Worm (Caenorhabditis elegans) whole organism, L4 larva: ENCODE results near the gene R04E5.9.

Source experiments
- D1046.2 ChIP-seq: fragments of 200-800 bp; sonication (Bioruptor generic); IDR thresholded peaks from 2 replicates; pipeline ENCODE4 v1.3.6; 2022; ENCODE audit warnings: missing genetic modification characterization, missing compliant biosample characterization
- F10B5.3 ChIP-seq: sonication (generic microtip); optimal IDR thresholded peaks from 2 replicates; lab custom pipeline; 2016; ENCODE audit warnings: mild to moderate bottlenecking, missing genetic modification characterization, missing compliant biosample characterization
- T20F7.1 ChIP-seq: fragments of 200-800 bp; sonication (Bioruptor generic); optimal IDR thresholded peaks from 2 replicates; lab custom pipeline; 2018; ENCODE audit warnings: mild to moderate bottlenecking, missing genetic modification characterization, missing compliant biosample characterization
- Y105C5A.15 ChIP-seq: fragments of 200-800 bp; sonication (Bioruptor generic); IDR thresholded peaks from 2 replicates; pipeline ENCODE4 v1.3.6; 2022; ENCODE audit warnings: missing genetic modification characterization, missing compliant biosample characterization
- Y48G9A.11 ChIP-seq: fragments of 200-800 bp; sonication (Bioruptor generic); IDR thresholded peaks from 2 replicates; pipeline ENCODE4 v1.3.6; 2022; ENCODE audit warnings: missing genetic modification reagents, missing genetic modification characterization, missing compliant biosample characterization
- ZK546.5 ChIP-seq, 2 experiments: sonication (generic microtip); optimal IDR thresholded peaks; 2 replicates each; lab custom pipeline; 2017; ENCODE audit warnings: missing biosample characterization in 2 of 2, missing genetic modification characterization in 2 of 2
- aha-1 ChIP-seq: fragments of 150-350 bp; peaks from one replicate; lab custom pipeline; 2014; ENCODE audit warnings: missing biosample characterization, missing genetic modification characterization
- aly-2 ChIP-seq: sonication (generic microtip); optimal IDR thresholded peaks from 2 replicates; lab custom pipeline; 2018; ENCODE audit warnings: missing biosample characterization, missing genetic modification characterization
- arid-1 ChIP-seq: fragments of 200-800 bp; sonication (Bioruptor generic); conservative IDR thresholded peaks from 2 replicates; pipeline ENCODE4 v1.3.6; 2022; ENCODE audit warnings: missing genetic modification reagents, missing genetic modification characterization, missing compliant biosample characterization
- attf-4 ChIP-seq: sonication (generic microtip); optimal IDR thresholded peaks from 3 replicates; lab custom pipeline; 2017; ENCODE audit warnings: missing biosample characterization, missing genetic modification characterization
- ceh-20 ChIP-seq: fragments of 200-800 bp; sonication (Bioruptor generic); IDR thresholded peaks from 2 replicates; pipeline ENCODE4 v1.3.6; 2022; ENCODE audit warnings: missing genetic modification reagents, missing genetic modification characterization, missing compliant biosample characterization
- ceh-28 ChIP-seq: fragments of 150-350 bp; optimal IDR thresholded peaks from 2 replicates; lab custom pipeline; 2014; ENCODE audit warnings: missing biosample characterization, missing genetic modification reagents, missing genetic modification characterization
- ceh-44 ChIP-seq: fragments of 200-800 bp; sonication (Bioruptor generic); IDR thresholded peaks from 2 replicates; pipeline ENCODE4 v1.3.6; 2022; ENCODE audit warnings: missing genetic modification reagents, missing genetic modification characterization, missing compliant biosample characterization
- ceh-62 ChIP-seq: sonication (generic microtip); optimal IDR thresholded peaks from 2 replicates; lab custom pipeline; 2017; ENCODE audit warnings: missing biosample characterization, missing genetic modification characterization
- ces-1 ChIP-seq: fragments of 150-350 bp; sonication (generic microtip); optimal IDR thresholded peaks from 4 replicates; lab custom pipeline; 2014; ENCODE audit warnings: missing biosample characterization, missing genetic modification reagents, missing genetic modification characterization
- daf-16 ChIP-seq, 3 experiments: sonication (generic microtip); optimal IDR thresholded peaks; 2 replicates each; lab custom pipeline; 2016 to 2017; ENCODE audit warnings: missing genetic modification characterization in 3 of 3, missing genetic modification reagents in 3 of 3, mild to moderate bottlenecking in 2 of 3, missing compliant biosample characterization in 2 of 3, missing biosample characterization in 1 of 3, moderate library complexity in 1 of 3
- dmd-6 ChIP-seq: fragments of 200-800 bp; sonication (Bioruptor generic); IDR thresholded peaks from 2 replicates; pipeline ENCODE4 v1.3.6; 2022; ENCODE audit warnings: missing genetic modification reagents, missing genetic modification characterization, missing compliant biosample characterization
- dmd-9 ChIP-seq: fragments of 200-800 bp; sonication (Bioruptor generic); IDR thresholded peaks from 2 replicates; pipeline ENCODE4 v1.3.6; 2022; ENCODE audit warnings: missing genetic modification reagents, missing genetic modification characterization, missing compliant biosample characterization
- dpl-1 ChIP-seq: fragments of 150-350 bp; optimal IDR thresholded peaks from 2 replicates; lab custom pipeline; 2014; ENCODE audit warnings: missing biosample characterization, missing genetic modification reagents, missing genetic modification characterization
- duxl-1 ChIP-seq: sonication (generic microtip); optimal IDR thresholded peaks from 2 replicates; lab custom pipeline; 2016; ENCODE audit warnings: mild to moderate bottlenecking, missing genetic modification characterization, moderate library complexity, missing compliant biosample characterization; ENCODE audit not compliant: poor library complexity
- egl-27 ChIP-seq: sonication (generic microtip); optimal IDR thresholded peaks from 3 replicates; lab custom pipeline; 2017; ENCODE audit warnings: missing biosample characterization, missing genetic modification reagents, missing genetic modification characterization
- egl-43 ChIP-seq: fragments of 200-800 bp; sonication (Bioruptor generic); IDR thresholded peaks from 2 replicates; pipeline ENCODE4 v1.3.6; 2022; ENCODE audit warnings: missing genetic modification reagents, missing genetic modification characterization, missing compliant biosample characterization
- fos-1 ChIP-seq: fragments of 150-350 bp; optimal IDR thresholded peaks from 2 replicates; lab custom pipeline; 2014; ENCODE audit warnings: missing biosample characterization, missing genetic modification characterization
- hmg-1.1 ChIP-seq: fragments of 200-800 bp; sonication (Bioruptor generic); IDR thresholded peaks from 2 replicates; pipeline ENCODE4 v1.3.6; 2022; ENCODE audit warnings: missing genetic modification reagents, missing genetic modification characterization, missing compliant biosample characterization
- lin-13 ChIP-seq: fragments of 150-350 bp; optimal IDR thresholded peaks from 2 replicates; lab custom pipeline; 2014; ENCODE audit warnings: missing biosample characterization, missing genetic modification reagents, missing genetic modification characterization
- lin-15B ChIP-seq: fragments of 150-350 bp; sonication (generic microtip); optimal IDR thresholded peaks from 3 replicates; lab custom pipeline; 2014; ENCODE audit warnings: missing biosample characterization, missing genetic modification characterization
- lin-29 ChIP-seq: fragments of 200-800 bp; sonication (Bioruptor generic); IDR thresholded peaks from 2 replicates; pipeline ENCODE4 v1.3.6; 2022; ENCODE audit warnings: missing genetic modification reagents, missing genetic modification characterization, missing compliant biosample characterization
- lin-38 ChIP-seq: fragments of 200-800 bp; sonication (Bioruptor generic); IDR thresholded peaks from 2 replicates; pipeline ENCODE4 v1.3.6; 2022; ENCODE audit warnings: missing genetic modification reagents, missing genetic modification characterization, missing compliant biosample characterization
- lir-3 ChIP-seq: sonication (generic microtip); optimal IDR thresholded peaks from 2 replicates; lab custom pipeline; 2016; ENCODE audit warnings: mild to moderate bottlenecking, missing genetic modification characterization, missing compliant biosample characterization
- mdl-1 ChIP-seq, 2 experiments: fragments of 150-350 bp in 1 of 2; sonication (generic microtip) in 1 of 2; optimal IDR thresholded peaks; 2 replicates each; lab custom pipeline; 2014 to 2017; ENCODE audit warnings: missing biosample characterization in 2 of 2, missing genetic modification characterization in 2 of 2
- mdt-29 ChIP-seq: fragments of 200-800 bp; sonication (Bioruptor generic); IDR thresholded peaks from 2 replicates; pipeline ENCODE4 v1.3.6; 2022; ENCODE audit warnings: missing genetic modification reagents, missing genetic modification characterization, missing compliant biosample characterization
- mes-2 ChIP-seq: sonication (generic microtip); optimal IDR thresholded peaks from 2 replicates; lab custom pipeline; 2016; ENCODE audit warnings: missing genotype, mild to moderate bottlenecking, missing genetic modification characterization, missing compliant biosample characterization; ENCODE audit not compliant: poor library complexity, severe bottlenecking
- mxl-2 ChIP-seq: fragments of 200-800 bp; sonication (Bioruptor generic); conservative IDR thresholded peaks from 2 replicates; pipeline ENCODE4 v1.3.6; 2022; ENCODE audit warnings: missing genetic modification reagents, missing genetic modification characterization, missing compliant biosample characterization
- nhr-111 ChIP-seq: fragments of 200-800 bp; sonication (Bioruptor generic); optimal IDR thresholded peaks from 2 replicates; lab custom pipeline; 2018; ENCODE audit warnings: mild to moderate bottlenecking, missing genetic modification characterization, missing compliant biosample characterization
- nhr-25 ChIP-seq: sonication (generic microtip); optimal IDR thresholded peaks from 2 replicates; lab custom pipeline; 2017; ENCODE audit warnings: missing genetic modification characterization, mild to moderate bottlenecking, missing compliant biosample characterization, antibody characterized with exemption, moderate library complexity, borderline replicate concordance; ENCODE audit not compliant: insufficient read depth
- nhr-76 ChIP-seq: fragments of 150-350 bp; optimal IDR thresholded peaks from 2 replicates; lab custom pipeline; 2014; ENCODE audit warnings: missing biosample characterization, missing genetic modification characterization
- nhr-77 ChIP-seq: fragments of 150-350 bp; optimal IDR thresholded peaks from 2 replicates; lab custom pipeline; 2014; ENCODE audit warnings: missing biosample characterization, missing genetic modification characterization
- pha-4 ChIP-seq, 2 experiments: fragments of 150-350 bp in 1 of 2; fragments of 200-800 bp in 1 of 2; sonication (Bioruptor generic) in 1 of 2; IDR thresholded peaks in 1 of 2; optimal IDR thresholded peaks in 1 of 2; 2 replicates each; pipeline versions ENCODE4 v1.3.6 to Lab custom; 2014 to 2022; ENCODE audit warnings: missing genetic modification characterization in 2 of 2, missing genetic modification reagents in 2 of 2, missing biosample characterization in 1 of 2, missing compliant biosample characterization in 1 of 2
- php-3 ChIP-seq: fragments of 200-800 bp; sonication (Bioruptor generic); IDR thresholded peaks from 2 replicates; pipeline ENCODE4 v1.3.6; 2022; ENCODE audit warnings: missing genetic modification reagents, missing genetic modification characterization, missing compliant biosample characterization
- set-16 ChIP-seq: fragments of 200-800 bp; sonication (Bioruptor generic); IDR thresholded peaks from 2 replicates; pipeline ENCODE4 v1.3.6; 2022; ENCODE audit warnings: missing genetic modification reagents, missing genetic modification characterization, missing compliant biosample characterization
- skn-1 ChIP-seq: fragments of 150-350 bp; optimal IDR thresholded peaks from 2 replicates; lab custom pipeline; 2014; ENCODE audit warnings: missing biosample characterization, missing genetic modification characterization
- snpc-1.2 ChIP-seq: fragments of 200-800 bp; sonication (Bioruptor generic); IDR thresholded peaks from 2 replicates; pipeline ENCODE4 v1.3.6; 2022; ENCODE audit warnings: missing genetic modification reagents, missing genetic modification characterization, missing compliant biosample characterization
- spr-1 ChIP-seq: sonication (generic microtip); optimal IDR thresholded peaks from 2 replicates; lab custom pipeline; 2016; ENCODE audit warnings: mild to moderate bottlenecking, missing genetic modification characterization, missing compliant biosample characterization
- unc-62 ChIP-seq, 3 experiments: fragments of 150-350 bp in 1 of 3; sonication (generic microtip); optimal IDR thresholded peaks in 2 of 3; peaks in 1 of 3; 1 replicate in 1 of 3; 2 replicates in 2 of 3; lab custom pipeline; 2014 to 2017; ENCODE audit warnings: missing biosample characterization in 3 of 3, missing genetic modification characterization in 3 of 3, missing genetic modification reagents in 3 of 3, missing genotype in 1 of 3
- vab-7 ChIP-seq: fragments of 200-800 bp; sonication (Bioruptor generic); IDR thresholded peaks from 2 replicates; pipeline ENCODE4 v1.3.6; 2022; ENCODE audit warnings: missing genetic modification reagents, missing genetic modification characterization, missing compliant biosample characterization
- zfp-2 ChIP-seq: sonication (generic microtip); optimal IDR thresholded peaks from 2 replicates; lab custom pipeline; 2016; ENCODE audit warnings: mild to moderate bottlenecking, missing genetic modification characterization, missing compliant biosample characterization
- zfp-3 ChIP-seq: fragments of 200-800 bp; sonication (Bioruptor generic); conservative IDR thresholded peaks from 2 replicates; pipeline ENCODE4 v1.3.6; 2022; ENCODE audit warnings: missing genetic modification reagents, missing genetic modification characterization, missing compliant biosample characterization
- zip-11 ChIP-seq: fragments of 200-800 bp; sonication (Bioruptor generic); IDR thresholded peaks from 2 replicates; pipeline ENCODE4 v1.3.6; 2022; ENCODE audit warnings: missing genetic modification characterization, missing compliant biosample characterization
- zip-2 ChIP-seq: fragments of 150-350 bp; optimal IDR thresholded peaks from 2 replicates; lab custom pipeline; 2014; ENCODE audit warnings: missing biosample characterization, missing genetic modification characterization

R04E5.9 gene

ce11 chrX:8835887-8836348 lies 25.0 kb upstream of the R04E5.9 start, which contains the start of gene C28G1.2 (continued):
- TF ChIP-seq lir-3 (peak; percentile 88), dmd-9 (GFP tag; lab: Robert Waterston, UW) (peak; percentile 93), mdt-29 (peak; percentile 88), nhr-111 (peak; percentile 90), lin-15B (tag; lab: Kevin White, UChicago) (no peak), snpc-1.2 (no peak; the same call in none of the 2 replicates), ceh-44 (GFP tag; lab: Robert Waterston, UW) (peak; percentile 94), zfp-3 (peak; percentile 88), aha-1 (peak; percentile 99), zfp-2 (tag; lab: Kevin White, UChicago) (peak; percentile 82), lin-38 (peak; percentile 86), daf-16 (GFP tag; optimal IDR thresholded peaks at IDR 0.05; lab: Kevin White, UChicago) (peak; percentile 85 to 95), daf-16 (tag; optimal IDR thresholded peaks at IDR 0.05; lab: Kevin White, UChicago) (peak; percentile 81), ceh-20 (peak; percentile 97), ces-1 (peak; percentile 60), mes-2 (peak; percentile 89), nhr-25 (tag; lab: Kevin White, UChicago) (peak; percentile 79), php-3 (GFP tag; lab: Robert Waterston, UW) (peak; percentile 78), skn-1 (no peak), spr-1 (tag; lab: Kevin White, UChicago) (peak; percentile 92), attf-4 (tag; lab: Kevin White, UChicago) (peak; percentile 46), D1046.2 (peak; percentile 89), unc-62 (GFP tag; optimal IDR thresholded peaks at IDR 0.05 in 1 of 2; lab: Kevin White, UChicago) (peak in 1 of 2 experiments; percentile 98), unc-62 (tag; optimal IDR thresholded peaks at IDR 0.05; lab: Kevin White, UChicago) (no peak), zip-2 (tag; lab: Kevin White, UChicago) (peak; percentile 68), arid-1 (peak; percentile 95), aly-2 (no peak), Y48G9A.11 (GFP tag; lab: Robert Waterston, UW) (no peak; the same call in none of the 2 replicates), zip-11 (GFP tag; lab: Robert Waterston, UW) (0 out of 2 replicates have a peak, but pooled peaks have one; percentile 78), nhr-77 (tag; lab: Kevin White, UChicago) (peak; percentile 87), lin-13 (GFP tag; lab: Kevin White, UChicago) (peak; percentile 77), egl-43 (peak; percentile 99), ceh-62 (tag; lab: Kevin White, UChicago) (no peak), mdl-1 (tag; optimal IDR thresholded peaks at IDR 0.05; lab: Kevin White, UChicago) (peak; percentile 77 to 84), set-16 (peak; percentile 64), F10B5.3 (tag; lab: Kevin White, UChicago) (peak; percentile 86), dpl-1 (GFP tag; lab: Kevin White, UChicago) (peak; percentile 77), dmd-6 (peak; percentile 88), Y105C5A.15 (GFP tag; lab: Robert Waterston, UW) (peak; percentile 89), ceh-28 (tag; lab: Kevin White, UChicago) (peak; percentile 25), fos-1 (tag; lab: Kevin White, UChicago) (no peak), duxl-1 (tag; lab: Kevin White, UChicago) (peak; percentile 92), nhr-76 (tag; lab: Kevin White, UChicago) (no peak), hmg-1.1 (GFP tag; lab: Robert Waterston, UW) (peak; percentile 99), pha-4 (GFP tag; IDR thresholded peaks at IDR 0.05; lab: Robert Waterston, UW) (peak; percentile 97), pha-4 (tag; optimal IDR thresholded peaks at IDR 0.05; lab: Kevin White, UChicago) (peak; percentile 37), lin-29 (GFP tag; lab: Robert Waterston, UW) (peak; percentile 86), mxl-2 (GFP tag; lab: Robert Waterston, UW) (peak; percentile 86), egl-27 (peak; percentile 10), ZK546.5 (tag; optimal IDR thresholded peaks at IDR 0.05; lab: Kevin White, UChicago) (no peak), vab-7 (GFP tag; lab: Robert Waterston, UW) (peak; percentile 94), T20F7.1 (GFP tag; lab: Kevin White, UChicago) (peak; percentile 78)
